Worm (Caenorhabditis elegans) whole organism, early embryonic: Measurements from ENCODE around the gene F23F12.3.

Experiments
- B0310.2 ChIP-seq: sonication (generic microtip); optimal IDR thresholded peaks from 2 replicates; lab custom pipeline; 2016; ENCODE audit warnings: mild to moderate bottlenecking, missing genetic modification characterization, missing compliant biosample characterization
- F13C5.2 ChIP-seq: sonication (generic microtip); optimal IDR thresholded peaks from 2 replicates; lab custom pipeline; 2017; ENCODE audit warnings: mild to moderate bottlenecking, missing genetic modification characterization, inconsistent platforms, missing compliant biosample characterization
- aly-1 ChIP-seq: sonication (generic microtip); optimal IDR thresholded peaks from 2 replicates; lab custom pipeline; 2016; ENCODE audit warnings: missing genetic modification characterization, missing compliant biosample characterization
- ama-1 ChIP-seq: fragments of 150-350 bp; optimal IDR thresholded peaks from 2 replicates; lab custom pipeline; 2014
- ceh-13 ChIP-seq: fragments of 200-800 bp; sonication (Bioruptor generic); optimal IDR thresholded peaks from 2 replicates; lab custom pipeline; 2018; ENCODE audit warnings: mild to moderate bottlenecking, missing genetic modification characterization, missing compliant biosample characterization
- ceh-36 ChIP-seq: sonication (generic microtip); optimal IDR thresholded peaks from 2 replicates; lab custom pipeline; 2016; ENCODE audit warnings: missing genetic modification characterization, inconsistent platforms, missing compliant biosample characterization
- ets-7 ChIP-seq: sonication (generic microtip); optimal IDR thresholded peaks from 2 replicates; lab custom pipeline; 2016; ENCODE audit warnings: missing genotype, missing genetic modification characterization, missing compliant biosample characterization
- flt-1 ChIP-seq: fragments of 200-800 bp; sonication (Bioruptor generic); IDR thresholded peaks from 2 replicates; pipeline ENCODE4 v1.3.6; 2022; ENCODE audit warnings: missing genetic modification characterization, missing compliant biosample characterization
- hmbx-1 ChIP-seq: sonication (generic microtip); optimal IDR thresholded peaks from 2 replicates; lab custom pipeline; 2016; ENCODE audit warnings: mild to moderate bottlenecking, missing genetic modification characterization, missing compliant biosample characterization
- hmg-4 ChIP-seq: fragments of 200-800 bp; sonication (Bioruptor generic); optimal IDR thresholded peaks from 2 replicates; lab custom pipeline; 2018; ENCODE audit warnings: mild to moderate bottlenecking, missing genetic modification characterization, missing compliant biosample characterization
- scrt-1 ChIP-seq: fragments of 200-800 bp; sonication (Bioruptor generic); IDR thresholded peaks from 2 replicates; pipeline ENCODE4 v1.3.6; 2022; ENCODE audit warnings: missing genetic modification characterization, missing compliant biosample characterization
- sea-1 ChIP-seq: fragments of 200-800 bp; sonication (Bioruptor generic); conservative IDR thresholded peaks from 2 replicates; pipeline ENCODE4 v1.3.6; 2022; ENCODE audit warnings: missing genetic modification characterization, missing compliant biosample characterization
- tbx-11 ChIP-seq: fragments of 200-800 bp; sonication (Bioruptor generic); IDR thresholded peaks from 2 replicates; pipeline ENCODE4 v1.3.6; 2022; ENCODE audit warnings: missing genetic modification characterization, missing compliant biosample characterization
- tbx-37 ChIP-seq: fragments of 200-800 bp; sonication (Bioruptor generic); conservative IDR thresholded peaks from 2 replicates; pipeline ENCODE4 v1.3.6; 2022; ENCODE audit warnings: missing genetic modification reagents, missing genetic modification characterization, missing compliant biosample characterization

DNA sequence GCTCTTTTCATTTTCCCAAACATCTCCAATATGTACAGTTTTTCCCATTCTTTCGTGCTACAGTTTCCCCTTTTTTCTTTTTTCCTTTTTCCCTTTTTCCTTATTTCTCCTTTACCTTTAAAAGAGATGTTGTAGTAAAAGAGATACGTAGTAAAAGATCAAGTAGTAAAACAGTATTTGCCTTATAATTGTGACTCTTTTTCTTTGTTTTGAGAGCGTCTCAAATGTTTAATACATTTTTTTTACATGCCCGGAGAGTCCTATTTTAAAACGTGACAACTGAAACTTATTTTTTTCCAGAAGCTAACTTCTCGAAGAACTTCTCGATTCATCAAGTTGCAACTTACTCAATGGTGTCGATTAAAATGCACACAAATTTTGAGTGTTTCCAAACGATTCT is 7.5 kb downstream of the F23F12.3 start, which contains the start of gene F23F12.12:
- no peak for TF ChIP-seq tbx-11 (GFP tag; lab: Robert Waterston, UW)
- TF ChIP-seq ceh-36 (tag; lab: Kevin White, UChicago): no peak
- no peak for TF ChIP-seq aly-1 (tag; lab: Kevin White, UChicago)
- TF ChIP-seq flt-1 (GFP tag; lab: Robert Waterston, UW): no peak
- TF ChIP-seq hmg-4: no peak
- no peak for TF ChIP-seq tbx-37 (GFP tag; lab: Robert Waterston, UW)
- TF ChIP-seq ceh-13 (GFP tag; lab: Kevin White, UChicago): no peak
- no peak for TF ChIP-seq ama-1 (lab: Kevin White, UChicago)
- TF ChIP-seq hmbx-1 (tag; lab: Kevin White, UChicago): no peak
- TF ChIP-seq scrt-1 (GFP tag; lab: Robert Waterston, UW): no peak
- TF ChIP-seq F13C5.2 (tag; lab: Kevin White, UChicago): no peak
- TF ChIP-seq B0310.2 (tag; lab: Kevin White, UChicago): no peak
- TF ChIP-seq sea-1 (GFP tag; lab: Robert Waterston, UW): no peak
- no peak for TF ChIP-seq ets-7 (tag; lab: Kevin White, UChicago)
